Worm (Caenorhabditis elegans) whole organism, midembryonic: ENCODE measurements around the gene lys-3.

Experiments used
- T22C8.4 ChIP-seq: fragments of 200-800 bp; sonication (Bioruptor generic); IDR thresholded peaks from 2 replicates; pipeline ENCODE4 v1.3.6; 2022; ENCODE audit warnings: missing genetic modification characterization, missing compliant biosample characterization
- cog-1 ChIP-seq: sonication (generic microtip); optimal IDR thresholded peaks from 2 replicates; lab custom pipeline; 2016; ENCODE audit warnings: missing genetic modification characterization, missing compliant biosample characterization
- flt-1 ChIP-seq: fragments of 200-800 bp; sonication (Bioruptor generic); IDR thresholded peaks from 2 replicates; pipeline ENCODE4 v1.3.6; 2022; ENCODE audit warnings: missing genetic modification characterization, missing compliant biosample characterization
- klf-2 ChIP-seq: fragments of 200-800 bp; sonication (Bioruptor generic); conservative IDR thresholded peaks from 2 replicates; pipeline ENCODE4 v1.3.6; 2022; ENCODE audit warnings: missing genetic modification reagents, missing genetic modification characterization, missing compliant biosample characterization
- med-1 ChIP-seq: sonication (generic microtip); optimal IDR thresholded peaks from 2 replicates; lab custom pipeline; 2017; ENCODE audit warnings: missing genetic modification characterization, mild to moderate bottlenecking, missing compliant biosample characterization, antibody characterized with exemption, missing genetic modification reagents; ENCODE audit not compliant: insufficient read depth
- ref-1 ChIP-seq: fragments of 200-800 bp; sonication (Bioruptor generic); conservative IDR thresholded peaks from 2 replicates; pipeline ENCODE4 v1.3.6; 2022; ENCODE audit warnings: missing genetic modification reagents, missing genetic modification characterization, missing compliant biosample characterization
- tab-1 ChIP-seq: fragments of 200-800 bp; sonication (Bioruptor generic); IDR thresholded peaks from 2 replicates; pipeline ENCODE4 v1.3.6; 2022; ENCODE audit warnings: missing genetic modification characterization, missing compliant biosample characterization
- ztf-23 ChIP-seq: fragments of 200-800 bp; sonication (Bioruptor generic); IDR thresholded peaks from 2 replicates; pipeline ENCODE4 v1.3.6; 2022; ENCODE audit warnings: missing genetic modification reagents, missing genetic modification characterization, missing compliant biosample characterization
- ztf-29 ChIP-seq: fragments of 200-800 bp; sonication (Bioruptor generic); IDR thresholded peaks from 2 replicates; pipeline ENCODE4 v1.3.6; 2022; ENCODE audit warnings: missing genetic modification reagents, missing genetic modification characterization, missing compliant biosample characterization

ce11 chrV:10313953-10314352, 30.6 kb upstream of the lys-3 start, which contains the start of gene gcy-6:
- no peak for TF ChIP-seq tab-1 (GFP tag; lab: Robert Waterston, UW)
- no peak for TF ChIP-seq T22C8.4 (GFP tag; lab: Robert Waterston, UW)
- no peak for TF ChIP-seq ref-1 (GFP tag; lab: Robert Waterston, UW)
- no peak for TF ChIP-seq flt-1 (GFP tag; lab: Robert Waterston, UW)
- no peak for TF ChIP-seq med-1 (GFP tag; lab: Kevin White, UChicago)
- no peak for TF ChIP-seq ztf-29 (GFP tag; lab: Robert Waterston, UW)
- no peak for TF ChIP-seq cog-1 (tag; lab: Kevin White, UChicago)
- no peak for TF ChIP-seq klf-2 (GFP tag; lab: Robert Waterston, UW)
- TF ChIP-seq ztf-23 (GFP tag; lab: Robert Waterston, UW) = no peak
